Fruit fly (Drosophila melanogaster) whole organism, adult: ENCODE measurements around the gene mthl7.
A peak's percentile ranks its signal among the peaks of the same experiment; 100 is the strongest.

ENCODE experiments used
- CG11617 ChIP-seq: fragments of 200-800 bp; sonication (Bioruptor generic); optimal IDR thresholded peaks from 2 replicates; lab custom pipeline; 2017; ENCODE audit warnings: mild to moderate bottlenecking, missing biosample characterization, missing genetic modification reagents, missing genetic modification characterization
- CG12768 ChIP-seq: fragments of 200-800 bp; sonication (Bioruptor generic); optimal IDR thresholded peaks from 2 replicates; lab custom pipeline; 2017; ENCODE audit warnings: missing biosample characterization, missing genetic modification characterization, mild to moderate bottlenecking, moderate library complexity, missing genetic modification reagents
- CG14711 ChIP-seq: fragments of 200-800 bp; sonication (Bioruptor generic); optimal IDR thresholded peaks from 2 replicates; lab custom pipeline; 2018; ENCODE audit warnings: missing biosample characterization, mild to moderate bottlenecking, missing genetic modification characterization, moderate library complexity
- CG1620 ChIP-seq: fragments of 200-800 bp; sonication (Bioruptor generic); optimal IDR thresholded peaks from 2 replicates; lab custom pipeline; 2016; ENCODE audit warnings: missing biosample characterization, missing genetic modification characterization
- CG33017 ChIP-seq: fragments of 200-800 bp; sonication (Bioruptor generic); optimal IDR thresholded peaks from 2 replicates; lab custom pipeline; 2018; ENCODE audit warnings: missing biosample characterization, mild to moderate bottlenecking, missing genetic modification characterization, moderate library complexity
- CG5204 ChIP-seq: fragments of 200-800 bp; sonication (Bioruptor generic); optimal IDR thresholded peaks from 2 replicates; lab custom pipeline; 2016; ENCODE audit warnings: missing biosample characterization, missing genetic modification characterization
- CG7045 ChIP-seq: fragments of 200-800 bp; sonication (Bioruptor generic); optimal IDR thresholded peaks from 2 replicates; lab custom pipeline; 2017; ENCODE audit warnings: missing biosample characterization, mild to moderate bottlenecking, missing genetic modification characterization
- CG7101 ChIP-seq: fragments of 200-800 bp; sonication (Bioruptor generic); optimal IDR thresholded peaks from 2 replicates; lab custom pipeline; 2018; ENCODE audit warnings: missing biosample characterization, mild to moderate bottlenecking, missing genetic modification characterization, moderate library complexity
- Clk ChIP-seq: fragments of 200-800 bp; sonication (Bioruptor generic); optimal IDR thresholded peaks from 2 replicates; lab custom pipeline; 2017; ENCODE audit warnings: missing biosample characterization, missing genetic modification characterization
- Crg-1 ChIP-seq: fragments of 200-800 bp; sonication (Bioruptor generic); optimal IDR thresholded peaks from 2 replicates; lab custom pipeline; 2016; ENCODE audit warnings: missing biosample characterization, missing genetic modification characterization
- Hr96 ChIP-seq: fragments of 200-800 bp; sonication (Bioruptor generic); optimal IDR thresholded peaks from 2 replicates; lab custom pipeline; 2016; ENCODE audit warnings: missing biosample characterization, missing genetic modification characterization
- Mnt ChIP-seq: fragments of 200-800 bp; sonication (Bioruptor generic); optimal IDR thresholded peaks from 2 replicates; lab custom pipeline; 2016; ENCODE audit warnings: missing biosample characterization, mild to moderate bottlenecking, missing genetic modification characterization
- bab1 ChIP-seq: fragments of 200-800 bp; sonication (Bioruptor generic); optimal IDR thresholded peaks from 3 replicates; lab custom pipeline; 2019; ENCODE audit warnings: missing biosample characterization, mild to moderate bottlenecking, missing genetic modification characterization, moderate library complexity
- cic ChIP-seq: fragments of 200-800 bp; sonication (Bioruptor generic); optimal IDR thresholded peaks from 2 replicates; lab custom pipeline; 2017; ENCODE audit warnings: missing biosample characterization, mild to moderate bottlenecking, missing genetic modification characterization, moderate library complexity
- cnc ChIP-seq, 2 experiments: fragments of >200 bp; optimal IDR thresholded peaks; 2 replicates each; lab custom pipeline; 2017
- kay ChIP-seq: fragments of 200-800 bp; sonication (Bioruptor generic); peaks from one replicate; lab custom pipeline; 2016; ENCODE audit warnings: missing biosample characterization, missing genetic modification characterization, borderline replicate concordance
- ovo ChIP-seq: fragments of 200-800 bp; sonication (Bioruptor generic); optimal IDR thresholded peaks from 2 replicates; lab custom pipeline; 2016; ENCODE audit warnings: missing biosample characterization, missing genetic modification characterization
- pad ChIP-seq: fragments of 200-800 bp; sonication (Bioruptor generic); optimal IDR thresholded peaks from 3 replicates; lab custom pipeline; 2017; ENCODE audit warnings: missing biosample characterization, missing genetic modification characterization, mild to moderate bottlenecking, moderate library complexity, missing genetic modification reagents
- tj ChIP-seq: fragments of 200-800 bp; sonication (Bioruptor generic); optimal IDR thresholded peaks from 3 replicates; lab custom pipeline; 2017; ENCODE audit warnings: missing biosample characterization, mild to moderate bottlenecking, missing genetic modification characterization, moderate library complexity
- toe ChIP-seq: fragments of 200-800 bp; sonication (Bioruptor generic); optimal IDR thresholded peaks from 2 replicates; lab custom pipeline; 2016; ENCODE audit warnings: missing biosample characterization, missing genetic modification characterization

The mthl7 gene

dm6 chr3L:8137448-8137906 is 42.8 kb downstream of the mthl7 start, which contains the start of the genes Setx and mus301:
Gene Setx (minus strand): TSS chr3L:8137498.
Gene mus301 (plus strand): TSS chr3L:8137808.
- peak; percentile 88 for TF ChIP-seq CG12768 (GFP tag; lab: Kevin White, UChicago)
- TF ChIP-seq cic (GFP tag; lab: Kevin White, UChicago): peak; percentile 34
- TF ChIP-seq pad: peak; percentile 82
- TF ChIP-seq bab1 (GFP tag; lab: Kevin White, UChicago): peak; percentile 82
- no peak for TF ChIP-seq kay (GFP tag; lab: Kevin White, UChicago)
- TF ChIP-seq ovo (GFP tag; lab: Kevin White, UChicago): peak; percentile 90
- TF ChIP-seq CG5204 (GFP tag; lab: Kevin White, UChicago): peak; percentile 89
- peak; percentile 83 for TF ChIP-seq CG11617
- TF ChIP-seq CG7101 (tag; lab: Kevin White, UChicago): peak; percentile 84
- peak; percentile 74 for TF ChIP-seq CG14711 (tag; lab: Kevin White, UChicago)
- peak; percentile 76 for TF ChIP-seq Mnt (GFP tag; lab: Kevin White, UChicago)
- peak; percentile 90 for TF ChIP-seq CG1620 (GFP tag; lab: Kevin White, UChicago)
- TF ChIP-seq Crg-1 (GFP tag; lab: Kevin White, UChicago): peak; percentile 91
- peak; percentile 80 for TF ChIP-seq Hr96 (GFP tag; lab: Kevin White, UChicago)
- peak; percentile 72 for TF ChIP-seq tj (GFP tag; lab: Kevin White, UChicago)
- TF ChIP-seq Clk (GFP tag; lab: Kevin White, UChicago): peak; percentile 68
- peak; percentile 58 for TF ChIP-seq CG33017
- peak; percentile 81 for TF ChIP-seq CG7045 (GFP tag; lab: Kevin White, UChicago)
- no peak for TF ChIP-seq cnc (optimal IDR thresholded peaks at IDR 0.05; lab: Kevin White, UChicago)
- TF ChIP-seq toe (GFP tag; lab: Kevin White, UChicago): peak; percentile 89
